Fruit fly (Drosophila melanogaster) whole organism, pupa: Measurements from ENCODE around the gene Snoo.

Experiments used
- CG10348 ChIP-seq: fragments of 200-800 bp; sonication (Bioruptor generic); IDR thresholded peaks from 2 replicates; pipeline ENCODE4 v1.3.6; 2022; ENCODE audit warnings: missing biosample characterization, missing genetic modification characterization
- CG12605 ChIP-seq: fragments of 200-800 bp; sonication (Bioruptor generic); IDR thresholded peaks from 2 replicates; pipeline ENCODE4 v1.3.6; 2022; ENCODE audit warnings: missing biosample characterization, missing genetic modification characterization
- CG13204 ChIP-seq: fragments of 200-800 bp; sonication (Bioruptor generic); optimal IDR thresholded peaks from 2 replicates; lab custom pipeline; 2018; ENCODE audit warnings: missing biosample characterization, mild to moderate bottlenecking, missing genetic modification characterization, moderate library complexity
- CG14655 ChIP-seq: fragments of 200-800 bp; sonication (Bioruptor generic); optimal IDR thresholded peaks from 3 replicates; lab custom pipeline; 2017; ENCODE audit warnings: mild to moderate bottlenecking, missing biosample characterization, missing genetic modification reagents, missing genetic modification characterization
- CG15710 ChIP-seq: fragments of 200-800 bp; sonication (Bioruptor generic); optimal IDR thresholded peaks from 2 replicates; lab custom pipeline; 2018; ENCODE audit warnings: missing biosample characterization, mild to moderate bottlenecking, missing genetic modification characterization, moderate library complexity
- CG17806 ChIP-seq: fragments of 200-800 bp; sonication (Bioruptor generic); optimal IDR thresholded peaks from 2 replicates; lab custom pipeline; 2018; ENCODE audit warnings: missing biosample characterization, mild to moderate bottlenecking, missing genetic modification characterization, moderate library complexity
- CG32121 ChIP-seq: fragments of 200-800 bp; sonication (Bioruptor generic); IDR thresholded peaks from 2 replicates; pipeline ENCODE4 v1.3.6; 2022; ENCODE audit warnings: missing biosample characterization, missing genetic modification characterization
- CG34367 ChIP-seq: fragments of 200-800 bp; sonication (Bioruptor generic); optimal IDR thresholded peaks from 2 replicates; lab custom pipeline; 2018; ENCODE audit warnings: missing biosample characterization, mild to moderate bottlenecking, missing genetic modification characterization
- CG4496 ChIP-seq: fragments of 200-800 bp; sonication (Bioruptor generic); IDR thresholded peaks from 3 replicates; pipeline ENCODE4 v1.3.6; 2022; ENCODE audit warnings: missing biosample characterization, missing genetic modification characterization
- CG8159 ChIP-seq: fragments of 200-800 bp; sonication (Bioruptor generic); optimal IDR thresholded peaks from 3 replicates; lab custom pipeline; 2018; ENCODE audit warnings: missing biosample characterization, mild to moderate bottlenecking, missing genetic modification characterization, moderate library complexity
- CG8301 ChIP-seq: fragments of 200-800 bp; sonication (Bioruptor generic); optimal IDR thresholded peaks from 2 replicates; lab custom pipeline; 2018; ENCODE audit warnings: missing biosample characterization, mild to moderate bottlenecking, missing genetic modification characterization
- CG9948 ChIP-seq: fragments of 200-800 bp; sonication (Bioruptor generic); optimal IDR thresholded peaks from 2 replicates; lab custom pipeline; 2018; ENCODE audit warnings: missing biosample characterization, mild to moderate bottlenecking, missing genetic modification characterization, moderate library complexity
- D1 ChIP-seq: fragments of 200-800 bp; sonication (Bioruptor generic); optimal IDR thresholded peaks from 2 replicates; lab custom pipeline; 2018; ENCODE audit warnings: missing biosample characterization, mild to moderate bottlenecking, missing genetic modification characterization, moderate library complexity
- EcR ChIP-seq: fragments of 200-800 bp; sonication (Bioruptor generic); optimal IDR thresholded peaks from 3 replicates; lab custom pipeline; 2019; ENCODE audit warnings: missing biosample characterization, missing genetic modification characterization, mild to moderate bottlenecking, moderate library complexity, missing genetic modification reagents
- Ets98B ChIP-seq: fragments of 200-800 bp; sonication (Bioruptor generic); IDR thresholded peaks from 2 replicates; pipeline ENCODE4 v1.3.6; 2022; ENCODE audit warnings: missing biosample characterization, missing genetic modification characterization
- Pif1A ChIP-seq: fragments of 200-800 bp; sonication (Bioruptor generic); optimal IDR thresholded peaks from 3 replicates; lab custom pipeline; 2016; ENCODE audit warnings: missing biosample characterization, missing genetic modification characterization
- Pif1B ChIP-seq: fragments of 200-800 bp; sonication (Bioruptor generic); optimal IDR thresholded peaks from 3 replicates; lab custom pipeline; 2016; ENCODE audit warnings: missing biosample characterization, missing genetic modification characterization
- Snoo ChIP-seq: fragments of 200-800 bp; sonication (Bioruptor generic); optimal IDR thresholded peaks from 3 replicates; lab custom pipeline; 2017; ENCODE audit warnings: missing biosample characterization, mild to moderate bottlenecking, missing genetic modification characterization, inconsistent platforms
- fd96Ca ChIP-seq: fragments of 200-800 bp; sonication (Bioruptor generic); IDR thresholded peaks from 3 replicates; pipeline ENCODE4 v1.3.6; 2022; ENCODE audit warnings: missing biosample characterization, missing genetic modification characterization
- gl ChIP-seq: fragments of 200-800 bp; sonication (Bioruptor generic); optimal IDR thresholded peaks from 2 replicates; lab custom pipeline; 2018; ENCODE audit warnings: missing biosample characterization, mild to moderate bottlenecking, missing genetic modification characterization
- rn ChIP-seq: fragments of 200-800 bp; sonication (Bioruptor generic); IDR thresholded peaks from 2 replicates; pipeline ENCODE4 v1.3.6; 2022; ENCODE audit warnings: missing biosample characterization, missing genetic modification characterization

Snoo gene

dm6 chr2L:7878372-7878771 is 105.6 kb downstream of the Snoo start:
- TF ChIP-seq Snoo = no peak
- TF ChIP-seq CG15710 (tag; lab: Kevin White, UChicago) = no peak
- TF ChIP-seq Pif1B (GFP tag; lab: Kevin White, UChicago) = no peak
- TF ChIP-seq Ets98B (GFP tag; lab: Robert Waterston, UW) = no peak
- TF ChIP-seq CG8301 = no peak
- TF ChIP-seq gl (tag; lab: Kevin White, UChicago) = no peak
- TF ChIP-seq CG12605 (GFP tag; lab: Robert Waterston, UW) = no peak
- TF ChIP-seq CG13204 (GFP tag; lab: Kevin White, UChicago) = no peak
- TF ChIP-seq CG9948 (tag; lab: Kevin White, UChicago) = no peak
- no peak for TF ChIP-seq fd96Ca (GFP tag; lab: Robert Waterston, UW)
- TF ChIP-seq EcR (GFP tag; lab: Kevin White, UChicago) = no peak
- TF ChIP-seq CG8159 (tag; lab: Kevin White, UChicago) = no peak
- no peak for TF ChIP-seq CG4496
- no peak for TF ChIP-seq CG14655 (GFP tag; lab: Kevin White, UChicago)
- TF ChIP-seq Pif1A (GFP tag; lab: Kevin White, UChicago) = no peak
- TF ChIP-seq CG17806 (tag; lab: Kevin White, UChicago) = no peak
- no peak for TF ChIP-seq CG10348 (GFP tag; lab: Robert Waterston, UW)
- TF ChIP-seq rn (GFP tag; lab: Robert Waterston, UW) = no peak
- TF ChIP-seq CG32121 (GFP tag; lab: Robert Waterston, UW) = no peak
- TF ChIP-seq, all 21 proteins: peak for 0

- no peak for TF ChIP-seq CG10348 (GFP tag; lab: Robert Waterston, UW)
- no peak for TF ChIP-seq EcR (GFP tag; lab: Kevin White, UChicago)
- 0 out of 3 replicates have a peak, but pooled peaks have one; percentile 41 for TF ChIP-seq CG4496
- peak; percentile 44 for TF ChIP-seq CG14655 (GFP tag; lab: Kevin White, UChicago)
- TF ChIP-seq CG9948 (tag; lab: Kevin White, UChicago) = peak; percentile 17
- no peak for TF ChIP-seq Pif1B (GFP tag; lab: Kevin White, UChicago)
- no peak for TF ChIP-seq CG34367 (tag; lab: Kevin White, UChicago)
- no peak for TF ChIP-seq gl (tag; lab: Kevin White, UChicago)
- TF ChIP-seq CG8159 (tag; lab: Kevin White, UChicago) = peak; percentile 24
Observed at dm6 chr2L:7876520-7877232, 107.3 kb downstream of the Snoo start.

dm6 chr2L:7875676-7876075 is 108.3 kb downstream of the Snoo start:
- TF ChIP-seq CG9948 (tag; lab: Kevin White, UChicago) (peak; percentile 14), Ets98B (GFP tag; lab: Robert Waterston, UW) (no peak), CG15710 (tag; lab: Kevin White, UChicago) (peak; percentile 26), Snoo (peak; percentile 37), CG12605 (GFP tag; lab: Robert Waterston, UW) (no peak), CG8159 (tag; lab: Kevin White, UChicago) (peak; percentile 43), CG34367 (tag; lab: Kevin White, UChicago) (no peak), Pif1A (GFP tag; lab: Kevin White, UChicago) (peak; percentile 39), EcR (GFP tag; lab: Kevin White, UChicago) (no peak), CG17806 (tag; lab: Kevin White, UChicago) (peak; percentile 40), CG4496 (0 out of 3 replicates have a peak, but pooled peaks have one; percentile 17), Pif1B (GFP tag; lab: Kevin White, UChicago) (peak; percentile 12), fd96Ca (GFP tag; lab: Robert Waterston, UW) (no peak)

- TF ChIP-seq Ets98B (GFP tag; lab: Robert Waterston, UW) (peak; percentile 37; the same call in 1 of the 2 replicates), EcR (GFP tag; lab: Kevin White, UChicago) (no peak)
- TF ChIP-seq, all 21 proteins: peak for 1
Observed at dm6 chr2L:7872680-7873079, 111.3 kb downstream of the Snoo start.

dm6 chr2L:7871821-7872524 is 112.0 kb downstream of the Snoo start:
- TF ChIP-seq CG9948 (tag; lab: Kevin White, UChicago) (peak; percentile 50), Ets98B (GFP tag; lab: Robert Waterston, UW) (no peak), CG10348 (GFP tag; lab: Robert Waterston, UW) (no peak), EcR (GFP tag; lab: Kevin White, UChicago) (no peak), Pif1B (GFP tag; lab: Kevin White, UChicago) (no peak), CG8159 (tag; lab: Kevin White, UChicago) (peak; percentile 43), D1 (tag; lab: Kevin White, UChicago) (no peak), CG17806 (tag; lab: Kevin White, UChicago) (peak; percentile 29), CG15710 (tag; lab: Kevin White, UChicago) (peak; percentile 19), Snoo (no peak), CG14655 (GFP tag; lab: Kevin White, UChicago) (peak; percentile 60), rn (GFP tag; lab: Robert Waterston, UW) (no peak), gl (tag; lab: Kevin White, UChicago) (no peak), CG8301 (peak; percentile 57), CG34367 (tag; lab: Kevin White, UChicago) (no peak), CG32121 (GFP tag; lab: Robert Waterston, UW) (0 out of 2 replicates have a peak, but pooled peaks have one; percentile 15), CG4496 (0 out of 3 replicates have a peak, but pooled peaks have one; percentile 10), CG12605 (GFP tag; lab: Robert Waterston, UW) (0 out of 2 replicates have a peak, but pooled peaks have one; percentile 13), Pif1A (GFP tag; lab: Kevin White, UChicago) (peak; percentile 14), fd96Ca (GFP tag; lab: Robert Waterston, UW) (no peak), CG13204 (GFP tag; lab: Kevin White, UChicago) (no peak)
